Worm (Caenorhabditis elegans): ENCODE results near the gene W06D11.2.

ce11 chrX:12343279-12343678 lies 46.7 kb upstream of the W06D11.2 start, which contains the start of the genes nspc-9 and nspc-10:
- TF ChIP-seq him-1 (tag; optimal IDR thresholded peaks at IDR 0.05): no peak
- TF ChIP-seq dao-5 (tag; optimal IDR thresholded peaks at IDR 0.05): no peak

Data from whole organism, L4/young adult.